Worm (Caenorhabditis elegans) whole organism, L4 larva: ENCODE measurements around the gene sulp-5.

ENCODE experiments used
- F10B5.3 ChIP-seq: sonication (generic microtip); optimal IDR thresholded peaks from 2 replicates; lab custom pipeline; 2016; ENCODE audit warnings: mild to moderate bottlenecking, missing genetic modification characterization, missing compliant biosample characterization
- F44E2.7 ChIP-seq: fragments of 200-800 bp; sonication (Bioruptor generic); IDR thresholded peaks from 2 replicates; pipeline ENCODE4 v2.1.2; 2022; ENCODE audit warnings: missing genetic modification characterization, missing compliant biosample characterization
- T20F7.1 ChIP-seq: fragments of 200-800 bp; sonication (Bioruptor generic); optimal IDR thresholded peaks from 2 replicates; lab custom pipeline; 2018; ENCODE audit warnings: mild to moderate bottlenecking, missing genetic modification characterization, missing compliant biosample characterization
- T26A8.4 ChIP-seq: fragments of 200-800 bp; sonication (Bioruptor generic); IDR thresholded peaks from 2 replicates; pipeline ENCODE4 v1.3.6; 2022; ENCODE audit warnings: missing genetic modification characterization, missing compliant biosample characterization
- aha-1 ChIP-seq: fragments of 150-350 bp; peaks from one replicate; lab custom pipeline; 2014; ENCODE audit warnings: missing biosample characterization, missing genetic modification characterization
- aly-2 ChIP-seq: sonication (generic microtip); optimal IDR thresholded peaks from 2 replicates; lab custom pipeline; 2018; ENCODE audit warnings: missing biosample characterization, missing genetic modification characterization
- attf-4 ChIP-seq: sonication (generic microtip); optimal IDR thresholded peaks from 3 replicates; lab custom pipeline; 2017; ENCODE audit warnings: missing biosample characterization, missing genetic modification characterization
- ceh-20 ChIP-seq: fragments of 200-800 bp; sonication (Bioruptor generic); IDR thresholded peaks from 2 replicates; pipeline ENCODE4 v1.3.6; 2022; ENCODE audit warnings: missing genetic modification reagents, missing genetic modification characterization, missing compliant biosample characterization
- ceh-28 ChIP-seq: fragments of 150-350 bp; optimal IDR thresholded peaks from 2 replicates; lab custom pipeline; 2014; ENCODE audit warnings: missing biosample characterization, missing genetic modification reagents, missing genetic modification characterization
- ceh-44 ChIP-seq: fragments of 200-800 bp; sonication (Bioruptor generic); IDR thresholded peaks from 2 replicates; pipeline ENCODE4 v1.3.6; 2022; ENCODE audit warnings: missing genetic modification reagents, missing genetic modification characterization, missing compliant biosample characterization
- ceh-82 ChIP-seq: sonication (generic microtip); optimal IDR thresholded peaks from 2 replicates; lab custom pipeline; 2017; ENCODE audit warnings: missing biosample characterization, missing genetic modification characterization
- ces-1 ChIP-seq: fragments of 150-350 bp; sonication (generic microtip); optimal IDR thresholded peaks from 4 replicates; lab custom pipeline; 2014; ENCODE audit warnings: missing biosample characterization, missing genetic modification reagents, missing genetic modification characterization
- cey-2 ChIP-seq: sonication (generic microtip); optimal IDR thresholded peaks from 3 replicates; lab custom pipeline; 2017; ENCODE audit warnings: missing genetic modification characterization, mild to moderate bottlenecking, missing compliant biosample characterization, antibody characterized with exemption, borderline replicate concordance; ENCODE audit not compliant: insufficient read depth
- ctbp-1 ChIP-seq: fragments of 200-800 bp; sonication (Bioruptor generic); IDR thresholded peaks from 2 replicates; pipeline ENCODE4 v1.3.6; 2022; ENCODE audit warnings: missing genetic modification reagents, missing genetic modification characterization, missing compliant biosample characterization
- daf-16 ChIP-seq, 3 experiments: sonication (generic microtip); optimal IDR thresholded peaks; 2 replicates each; lab custom pipeline; 2016 to 2017; ENCODE audit warnings: missing genetic modification characterization in 3 of 3, missing genetic modification reagents in 3 of 3, mild to moderate bottlenecking in 2 of 3, missing compliant biosample characterization in 2 of 3, missing biosample characterization in 1 of 3, moderate library complexity in 1 of 3
- dmd-6 ChIP-seq: fragments of 200-800 bp; sonication (Bioruptor generic); IDR thresholded peaks from 2 replicates; pipeline ENCODE4 v1.3.6; 2022; ENCODE audit warnings: missing genetic modification reagents, missing genetic modification characterization, missing compliant biosample characterization
- dmd-9 ChIP-seq: fragments of 200-800 bp; sonication (Bioruptor generic); IDR thresholded peaks from 2 replicates; pipeline ENCODE4 v1.3.6; 2022; ENCODE audit warnings: missing genetic modification reagents, missing genetic modification characterization, missing compliant biosample characterization
- dpl-1 ChIP-seq: fragments of 150-350 bp; optimal IDR thresholded peaks from 2 replicates; lab custom pipeline; 2014; ENCODE audit warnings: missing biosample characterization, missing genetic modification reagents, missing genetic modification characterization
- dve-1 ChIP-seq: sonication (generic microtip); optimal IDR thresholded peaks from 2 replicates; lab custom pipeline; 2017; ENCODE audit warnings: antibody characterized with exemption, mild to moderate bottlenecking, missing genetic modification characterization, missing compliant biosample characterization; ENCODE audit not compliant: insufficient read depth
- egl-43 ChIP-seq: fragments of 200-800 bp; sonication (Bioruptor generic); IDR thresholded peaks from 2 replicates; pipeline ENCODE4 v1.3.6; 2022; ENCODE audit warnings: missing genetic modification reagents, missing genetic modification characterization, missing compliant biosample characterization
- fkh-10 ChIP-seq: fragments of 150-350 bp; optimal IDR thresholded peaks from 2 replicates; lab custom pipeline; 2014; ENCODE audit warnings: missing biosample characterization, missing genetic modification reagents, missing genetic modification characterization
- fos-1 ChIP-seq: fragments of 150-350 bp; optimal IDR thresholded peaks from 2 replicates; lab custom pipeline; 2014; ENCODE audit warnings: missing biosample characterization, missing genetic modification characterization
- hlh-11 ChIP-seq: fragments of 200-800 bp; sonication (Bioruptor generic); optimal IDR thresholded peaks from 2 replicates; lab custom pipeline; 2018; ENCODE audit warnings: mild to moderate bottlenecking, missing genetic modification characterization, missing compliant biosample characterization
- hmg-1.1 ChIP-seq: fragments of 200-800 bp; sonication (Bioruptor generic); IDR thresholded peaks from 2 replicates; pipeline ENCODE4 v1.3.6; 2022; ENCODE audit warnings: missing genetic modification reagents, missing genetic modification characterization, missing compliant biosample characterization
- lin-13 ChIP-seq: fragments of 150-350 bp; optimal IDR thresholded peaks from 2 replicates; lab custom pipeline; 2014; ENCODE audit warnings: missing biosample characterization, missing genetic modification reagents, missing genetic modification characterization
- lin-15B ChIP-seq: fragments of 150-350 bp; sonication (generic microtip); optimal IDR thresholded peaks from 3 replicates; lab custom pipeline; 2014; ENCODE audit warnings: missing biosample characterization, missing genetic modification characterization
- lin-38 ChIP-seq: fragments of 200-800 bp; sonication (Bioruptor generic); IDR thresholded peaks from 2 replicates; pipeline ENCODE4 v1.3.6; 2022; ENCODE audit warnings: missing genetic modification reagents, missing genetic modification characterization, missing compliant biosample characterization
- madf-5 ChIP-seq, 2 experiments: fragments of 200-800 bp; sonication (Bioruptor generic); IDR thresholded peaks; 2 replicates each; pipeline ENCODE4 v1.3.6; 2022; ENCODE audit warnings: missing compliant biosample characterization in 2 of 2, missing genetic modification characterization in 2 of 2
- mdl-1 ChIP-seq, 2 experiments: fragments of 150-350 bp in 1 of 2; sonication (generic microtip) in 1 of 2; optimal IDR thresholded peaks; 2 replicates each; lab custom pipeline; 2014 to 2017; ENCODE audit warnings: missing biosample characterization in 2 of 2, missing genetic modification characterization in 2 of 2
- mep-1 ChIP-seq: fragments of 150-350 bp; sonication (generic microtip); optimal IDR thresholded peaks from 3 replicates; lab custom pipeline; 2014; ENCODE audit warnings: missing biosample characterization, missing genetic modification characterization
- mxl-3 ChIP-seq: fragments of 200-800 bp; sonication (Bioruptor generic); optimal IDR thresholded peaks from 2 replicates; lab custom pipeline; 2018; ENCODE audit warnings: mild to moderate bottlenecking, missing genetic modification characterization, missing compliant biosample characterization
- nhr-10 ChIP-seq: fragments of 150-350 bp; optimal IDR thresholded peaks from 2 replicates; lab custom pipeline; 2014; ENCODE audit warnings: missing biosample characterization, missing genetic modification characterization
- nhr-28 ChIP-seq: fragments of 150-350 bp; optimal IDR thresholded peaks from 2 replicates; lab custom pipeline; 2014; ENCODE audit warnings: missing biosample characterization, missing genetic modification characterization
- nhr-41 ChIP-seq: fragments of 200-800 bp; sonication (Bioruptor generic); IDR thresholded peaks from 2 replicates; pipeline ENCODE4 v1.3.6; 2022; ENCODE audit warnings: missing genetic modification reagents, missing genetic modification characterization, missing compliant biosample characterization
- nhr-42 ChIP-seq: fragments of 200-800 bp; sonication (Bioruptor generic); IDR thresholded peaks from 2 replicates; pipeline ENCODE4 v1.3.6; 2022; ENCODE audit warnings: missing genetic modification characterization, missing compliant biosample characterization
- php-3 ChIP-seq: fragments of 200-800 bp; sonication (Bioruptor generic); IDR thresholded peaks from 2 replicates; pipeline ENCODE4 v1.3.6; 2022; ENCODE audit warnings: missing genetic modification reagents, missing genetic modification characterization, missing compliant biosample characterization
- pqm-1 ChIP-seq: sonication (generic microtip); optimal IDR thresholded peaks from 2 replicates; lab custom pipeline; 2017; ENCODE audit warnings: missing biosample characterization, missing genetic modification characterization
- rbr-2 ChIP-seq: sonication (generic microtip); optimal IDR thresholded peaks from 2 replicates; lab custom pipeline; 2016; ENCODE audit warnings: missing genotype, missing genetic modification characterization, missing compliant biosample characterization
- saeg-2 ChIP-seq: fragments of 200-800 bp; sonication (Bioruptor generic); IDR thresholded peaks from 2 replicates; pipeline ENCODE4 v1.3.6; 2022; ENCODE audit warnings: missing genetic modification reagents, missing genetic modification characterization, missing compliant biosample characterization
- skn-1 ChIP-seq: fragments of 150-350 bp; optimal IDR thresholded peaks from 2 replicates; lab custom pipeline; 2014; ENCODE audit warnings: missing biosample characterization, missing genetic modification characterization
- tag-97 ChIP-seq: fragments of 200-800 bp; sonication (Bioruptor generic); IDR thresholded peaks from 2 replicates; pipeline ENCODE4 v1.3.6; 2022; ENCODE audit warnings: missing genetic modification characterization, missing compliant biosample characterization
- tra-1 ChIP-seq: fragments of 200-800 bp; sonication (Bioruptor generic); IDR thresholded peaks from 2 replicates; pipeline ENCODE4 v1.3.6; 2022; ENCODE audit warnings: missing genetic modification reagents, missing genetic modification characterization, missing compliant biosample characterization
- unc-39 ChIP-seq: sonication (generic microtip); optimal IDR thresholded peaks from 2 replicates; lab custom pipeline; 2017; ENCODE audit warnings: missing biosample characterization, missing genetic modification characterization
- zag-1 ChIP-seq: fragments of 150-350 bp; optimal IDR thresholded peaks from 2 replicates; lab custom pipeline; 2014; ENCODE audit warnings: missing biosample characterization, missing genetic modification characterization
- ztf-11 ChIP-seq: fragments of 150-350 bp; optimal IDR thresholded peaks from 2 replicates; lab custom pipeline; 2014; ENCODE audit warnings: missing biosample characterization, missing genetic modification characterization
- ztf-7 ChIP-seq: fragments of 150-350 bp; optimal IDR thresholded peaks from 2 replicates; lab custom pipeline; 2014; ENCODE audit warnings: missing biosample characterization, missing genetic modification characterization

sulp-5 gene

ce11 chrV:11897604-11898003 lies 17.8 kb downstream of the sulp-5 start:
- TF ChIP-seq ztf-11 (tag; lab: Kevin White, UChicago), result no peak

- TF ChIP-seq nhr-10 (tag; lab: Kevin White, UChicago) (no peak), php-3 (GFP tag; lab: Robert Waterston, UW) (no peak), fos-1 (tag; lab: Kevin White, UChicago) (no peak), ces-1 (GFP tag; lab: Kevin White, UChicago) (no peak), fkh-10 (GFP tag; lab: Kevin White, UChicago) (no peak), tra-1 (GFP tag; lab: Robert Waterston, UW) (no peak), F44E2.7 (GFP tag; lab: Robert Waterston, UW) (no peak), egl-43 (no peak), cey-2 (no peak)
These were observed 19.3 kb downstream of the sulp-5 start, which contains the start of gene sma-1 for ce11 chrV:11899149-11899548. sma-1 (plus strand) TSS chrV:11899449.

- TF ChIP-seq nhr-42 (no peak), dve-1 (tag; lab: Kevin White, UChicago) (peak; percentile 14), hlh-11 (tag; lab: Kevin White, UChicago) (peak; percentile 54), lin-13 (GFP tag; lab: Kevin White, UChicago) (no peak), F10B5.3 (no peak), ceh-20 (GFP tag; lab: Robert Waterston, UW) (no peak), rbr-2 (tag; lab: Kevin White, UChicago) (no peak), mep-1 (tag; lab: Kevin White, UChicago) (no peak), lin-15B (tag; lab: Kevin White, UChicago) (no peak), nhr-41 (GFP tag; lab: Robert Waterston, UW) (no peak), aly-2 (tag; lab: Kevin White, UChicago) (no peak), attf-4 (tag; lab: Kevin White, UChicago) (no peak), ceh-28 (no peak), ctbp-1 (no peak), nhr-28 (tag; lab: Kevin White, UChicago) (peak; percentile 34), hmg-1.1 (no peak), T20F7.1 (GFP tag; lab: Kevin White, UChicago) (no peak), aha-1 (tag; lab: Kevin White, UChicago) (peak; percentile 50), mxl-3 (no peak), mdl-1 (tag; optimal IDR thresholded peaks at IDR 0.05; lab: Kevin White, UChicago) (peak in 1 of 2 experiments; percentile 2), skn-1 (tag; lab: Kevin White, UChicago) (no peak), T26A8.4 (no peak), tag-97 (GFP tag; lab: Robert Waterston, UW) (no peak), php-3 (GFP tag; lab: Robert Waterston, UW) (no peak), ceh-44 (GFP tag; lab: Robert Waterston, UW) (no peak), pqm-1 (peak; percentile 72), egl-43 (no peak), daf-16 (GFP tag; optimal IDR thresholded peaks at IDR 0.05; lab: Kevin White, UChicago) (no peak), daf-16 (tag; optimal IDR thresholded peaks at IDR 0.05; lab: Kevin White, UChicago) (peak; percentile 29), dmd-9 (no peak), saeg-2 (GFP tag; lab: Robert Waterston, UW) (no peak), lin-38 (GFP tag; lab: Robert Waterston, UW) (no peak), dmd-6 (GFP tag; lab: Robert Waterston, UW) (peak; percentile 48; the same call in 1 of the 2 replicates), ztf-7 (tag; lab: Kevin White, UChicago) (no peak), unc-39 (tag; lab: Kevin White, UChicago) (no peak), dpl-1 (no peak), madf-5 (GFP tag; IDR thresholded peaks at IDR 0.05; lab: Robert Waterston, UW) (no peak), ceh-82 (tag; lab: Kevin White, UChicago) (no peak), zag-1 (no peak)
These were observed 20.3 kb downstream of the sulp-5 start for ce11 chrV:11900127-11900526.
